Fruit fly (Drosophila melanogaster) whole organism, adult: ENCODE results near the gene Vps15.

Source experiments
- CG11617 ChIP-seq: fragments of 200-800 bp; sonication (Bioruptor generic); optimal IDR thresholded peaks from 2 replicates; lab custom pipeline; 2017; ENCODE audit warnings: mild to moderate bottlenecking, missing biosample characterization, missing genetic modification reagents, missing genetic modification characterization
- CG12768 ChIP-seq: fragments of 200-800 bp; sonication (Bioruptor generic); optimal IDR thresholded peaks from 2 replicates; lab custom pipeline; 2017; ENCODE audit warnings: missing biosample characterization, missing genetic modification characterization, mild to moderate bottlenecking, moderate library complexity, missing genetic modification reagents
- CG14711 ChIP-seq: fragments of 200-800 bp; sonication (Bioruptor generic); optimal IDR thresholded peaks from 2 replicates; lab custom pipeline; 2018; ENCODE audit warnings: missing biosample characterization, mild to moderate bottlenecking, missing genetic modification characterization, moderate library complexity
- CG1620 ChIP-seq: fragments of 200-800 bp; sonication (Bioruptor generic); optimal IDR thresholded peaks from 2 replicates; lab custom pipeline; 2016; ENCODE audit warnings: missing biosample characterization, missing genetic modification characterization
- CG33017 ChIP-seq: fragments of 200-800 bp; sonication (Bioruptor generic); optimal IDR thresholded peaks from 2 replicates; lab custom pipeline; 2018; ENCODE audit warnings: missing biosample characterization, mild to moderate bottlenecking, missing genetic modification characterization, moderate library complexity
- CG5204 ChIP-seq: fragments of 200-800 bp; sonication (Bioruptor generic); optimal IDR thresholded peaks from 2 replicates; lab custom pipeline; 2016; ENCODE audit warnings: missing biosample characterization, missing genetic modification characterization
- CG7045 ChIP-seq: fragments of 200-800 bp; sonication (Bioruptor generic); optimal IDR thresholded peaks from 2 replicates; lab custom pipeline; 2017; ENCODE audit warnings: missing biosample characterization, mild to moderate bottlenecking, missing genetic modification characterization
- CG7101 ChIP-seq: fragments of 200-800 bp; sonication (Bioruptor generic); optimal IDR thresholded peaks from 2 replicates; lab custom pipeline; 2018; ENCODE audit warnings: missing biosample characterization, mild to moderate bottlenecking, missing genetic modification characterization, moderate library complexity
- Clk ChIP-seq: fragments of 200-800 bp; sonication (Bioruptor generic); optimal IDR thresholded peaks from 2 replicates; lab custom pipeline; 2017; ENCODE audit warnings: missing biosample characterization, missing genetic modification characterization
- Crg-1 ChIP-seq: fragments of 200-800 bp; sonication (Bioruptor generic); optimal IDR thresholded peaks from 2 replicates; lab custom pipeline; 2016; ENCODE audit warnings: missing biosample characterization, missing genetic modification characterization
- Hr96 ChIP-seq: fragments of 200-800 bp; sonication (Bioruptor generic); optimal IDR thresholded peaks from 2 replicates; lab custom pipeline; 2016; ENCODE audit warnings: missing biosample characterization, missing genetic modification characterization
- Mnt ChIP-seq: fragments of 200-800 bp; sonication (Bioruptor generic); optimal IDR thresholded peaks from 2 replicates; lab custom pipeline; 2016; ENCODE audit warnings: missing biosample characterization, mild to moderate bottlenecking, missing genetic modification characterization
- bab1 ChIP-seq: fragments of 200-800 bp; sonication (Bioruptor generic); optimal IDR thresholded peaks from 3 replicates; lab custom pipeline; 2019; ENCODE audit warnings: missing biosample characterization, mild to moderate bottlenecking, missing genetic modification characterization, moderate library complexity
- cic ChIP-seq: fragments of 200-800 bp; sonication (Bioruptor generic); optimal IDR thresholded peaks from 2 replicates; lab custom pipeline; 2017; ENCODE audit warnings: missing biosample characterization, mild to moderate bottlenecking, missing genetic modification characterization, moderate library complexity
- cnc ChIP-seq, 2 experiments: fragments of >200 bp; optimal IDR thresholded peaks; 2 replicates each; lab custom pipeline; 2017
- kay ChIP-seq: fragments of 200-800 bp; sonication (Bioruptor generic); peaks from one replicate; lab custom pipeline; 2016; ENCODE audit warnings: missing biosample characterization, missing genetic modification characterization, borderline replicate concordance
- ovo ChIP-seq: fragments of 200-800 bp; sonication (Bioruptor generic); optimal IDR thresholded peaks from 2 replicates; lab custom pipeline; 2016; ENCODE audit warnings: missing biosample characterization, missing genetic modification characterization
- pad ChIP-seq: fragments of 200-800 bp; sonication (Bioruptor generic); optimal IDR thresholded peaks from 3 replicates; lab custom pipeline; 2017; ENCODE audit warnings: missing biosample characterization, missing genetic modification characterization, mild to moderate bottlenecking, moderate library complexity, missing genetic modification reagents
- tj ChIP-seq: fragments of 200-800 bp; sonication (Bioruptor generic); optimal IDR thresholded peaks from 3 replicates; lab custom pipeline; 2017; ENCODE audit warnings: missing biosample characterization, mild to moderate bottlenecking, missing genetic modification characterization, moderate library complexity
- toe ChIP-seq: fragments of 200-800 bp; sonication (Bioruptor generic); optimal IDR thresholded peaks from 2 replicates; lab custom pipeline; 2016; ENCODE audit warnings: missing biosample characterization, missing genetic modification characterization

Vps15 gene

dm6 chr3R:9229996-9230601 lies 15.6 kb downstream of the Vps15 start:
- no peak for TF ChIP-seq cic
- peak; percentile 46 for TF ChIP-seq bab1

- TF ChIP-seq Crg-1 (GFP tag; lab: Kevin White, UChicago) (peak; percentile 47), Clk (no peak), kay (GFP tag; lab: Kevin White, UChicago) (peak; percentile 34), Hr96 (GFP tag; lab: Kevin White, UChicago) (no peak), CG7045 (GFP tag; lab: Kevin White, UChicago) (peak; percentile 37), CG33017 (tag; lab: Kevin White, UChicago) (peak; percentile 37), toe (GFP tag; lab: Kevin White, UChicago) (no peak), CG7101 (tag; lab: Kevin White, UChicago) (peak; percentile 72), tj (GFP tag; lab: Kevin White, UChicago) (peak; percentile 56), CG11617 (GFP tag; lab: Kevin White, UChicago) (peak; percentile 73), pad (GFP tag; lab: Kevin White, UChicago) (peak; percentile 98), CG5204 (GFP tag; lab: Kevin White, UChicago) (no peak), CG1620 (GFP tag; lab: Kevin White, UChicago) (peak; percentile 43), Mnt (GFP tag; lab: Kevin White, UChicago) (peak; percentile 38), CG14711 (tag; lab: Kevin White, UChicago) (peak; percentile 80), ovo (no peak), bab1 (peak; percentile 93), CG12768 (GFP tag; lab: Kevin White, UChicago) (no peak), cic (no peak), cnc (optimal IDR thresholded peaks at IDR 0.05; lab: Kevin White, UChicago) (no peak)
Measured at dm6 chr3R:9229075-9229835, 16.4 kb downstream of the Vps15 start.

- TF ChIP-seq Clk (no peak), CG33017 (tag; lab: Kevin White, UChicago) (no peak), toe (GFP tag; lab: Kevin White, UChicago) (no peak), bab1 (no peak), CG7045 (GFP tag; lab: Kevin White, UChicago) (no peak), CG12768 (GFP tag; lab: Kevin White, UChicago) (no peak), ovo (no peak), tj (GFP tag; lab: Kevin White, UChicago) (no peak)
Measured at dm6 chr3R:9227944-9228343, 17.7 kb downstream of the Vps15 start.

dm6 chr3R:9227330-9227729 lies 18.3 kb downstream of the Vps15 start:
- TF ChIP-seq CG1620 (GFP tag; lab: Kevin White, UChicago) (no peak), tj (GFP tag; lab: Kevin White, UChicago) (no peak), pad (GFP tag; lab: Kevin White, UChicago) (no peak), bab1 (peak; percentile 85), toe (GFP tag; lab: Kevin White, UChicago) (no peak), Clk (no peak), Hr96 (GFP tag; lab: Kevin White, UChicago) (no peak), Crg-1 (GFP tag; lab: Kevin White, UChicago) (peak; percentile 38), CG5204 (GFP tag; lab: Kevin White, UChicago) (no peak), CG11617 (GFP tag; lab: Kevin White, UChicago) (peak; percentile 38), CG33017 (tag; lab: Kevin White, UChicago) (peak; percentile 87), ovo (no peak), cic (no peak), cnc (optimal IDR thresholded peaks at IDR 0.05; lab: Kevin White, UChicago) (no peak), CG14711 (tag; lab: Kevin White, UChicago) (peak; percentile 85), CG12768 (GFP tag; lab: Kevin White, UChicago) (peak; percentile 37), CG7045 (GFP tag; lab: Kevin White, UChicago) (peak; percentile 63), kay (GFP tag; lab: Kevin White, UChicago) (no peak), Mnt (GFP tag; lab: Kevin White, UChicago) (no peak), CG7101 (tag; lab: Kevin White, UChicago) (peak; percentile 82)

dm6 chr3R:9226701-9227313 lies 18.9 kb downstream of the Vps15 start:
- no peak for TF ChIP-seq CG33017 (tag; lab: Kevin White, UChicago)
- TF ChIP-seq CG14711 (tag; lab: Kevin White, UChicago): no peak
- no peak for TF ChIP-seq CG11617 (GFP tag; lab: Kevin White, UChicago)
- TF ChIP-seq kay (GFP tag; lab: Kevin White, UChicago): no peak
- no peak for TF ChIP-seq CG5204 (GFP tag; lab: Kevin White, UChicago)
- TF ChIP-seq Mnt (GFP tag; lab: Kevin White, UChicago): peak; percentile 79
- TF ChIP-seq toe (GFP tag; lab: Kevin White, UChicago): no peak
- TF ChIP-seq CG7045 (GFP tag; lab: Kevin White, UChicago): no peak
- TF ChIP-seq cnc (optimal IDR thresholded peaks at IDR 0.05; lab: Kevin White, UChicago): no peak
- no peak for TF ChIP-seq Clk
- TF ChIP-seq tj (GFP tag; lab: Kevin White, UChicago): peak; percentile 87
- no peak for TF ChIP-seq bab1
- TF ChIP-seq Crg-1 (GFP tag; lab: Kevin White, UChicago): no peak
- no peak for TF ChIP-seq cic
- TF ChIP-seq ovo: no peak
- no peak for TF ChIP-seq CG1620 (GFP tag; lab: Kevin White, UChicago)
- peak; percentile 99 for TF ChIP-seq pad (GFP tag; lab: Kevin White, UChicago)
- TF ChIP-seq CG7101 (tag; lab: Kevin White, UChicago): no peak
